Worm (Caenorhabditis elegans) whole organism, L3 larva: ENCODE data around the gene Y113G7A.13.

Experiments used
- aly-2 ChIP-seq: fragments of 150-350 bp; optimal IDR thresholded peaks from 2 replicates; lab custom pipeline; 2014; ENCODE audit warnings: missing biosample characterization, missing genetic modification characterization
- ama-1 ChIP-seq: fragments of 150-350 bp; optimal IDR thresholded peaks from 2 replicates; lab custom pipeline; 2018
- ceh-28 ChIP-seq: fragments of 150-350 bp; optimal IDR thresholded peaks from 2 replicates; lab custom pipeline; 2014; ENCODE audit warnings: missing biosample characterization, missing genetic modification reagents, missing genetic modification characterization
- ceh-82 ChIP-seq: fragments of 150-350 bp; optimal IDR thresholded peaks from 2 replicates; lab custom pipeline; 2014; ENCODE audit warnings: missing biosample characterization, missing genetic modification characterization
- egl-27 ChIP-seq: sonication (generic microtip); optimal IDR thresholded peaks from 4 replicates; lab custom pipeline; 2017; ENCODE audit warnings: missing biosample characterization, missing genetic modification reagents, missing genetic modification characterization
- egl-5 ChIP-seq: fragments of 150-350 bp; optimal IDR thresholded peaks from 2 replicates; lab custom pipeline; 2017; ENCODE audit warnings: missing biosample characterization, missing genetic modification reagents, missing genetic modification characterization, inconsistent platforms
- nhr-11 ChIP-seq: fragments of 150-350 bp; optimal IDR thresholded peaks from 2 replicates; lab custom pipeline; 2014; ENCODE audit warnings: missing biosample characterization, missing genetic modification characterization
- nhr-12 ChIP-seq: fragments of 150-350 bp; optimal IDR thresholded peaks from 2 replicates; lab custom pipeline; 2014; ENCODE audit warnings: missing biosample characterization, missing genetic modification characterization
- nhr-237 ChIP-seq: fragments of 150-350 bp; optimal IDR thresholded peaks from 2 replicates; lab custom pipeline; 2014; ENCODE audit warnings: missing biosample characterization, missing genetic modification characterization
- nhr-28 ChIP-seq: fragments of 150-350 bp; optimal IDR thresholded peaks from 2 replicates; lab custom pipeline; 2014; ENCODE audit warnings: missing biosample characterization, missing genetic modification characterization
- nhr-76 ChIP-seq: fragments of 150-350 bp; sonication (generic microtip); optimal IDR thresholded peaks from 5 replicates; lab custom pipeline; 2014; ENCODE audit warnings: missing biosample characterization, missing genetic modification characterization
- pha-4 ChIP-seq: fragments of 150-350 bp; optimal IDR thresholded peaks from 2 replicates; lab custom pipeline; 2014; ENCODE audit warnings: missing biosample characterization, missing genetic modification reagents, missing genetic modification characterization
- unc-62 ChIP-seq: fragments of 150-350 bp; sonication (generic microtip); optimal IDR thresholded peaks from 4 replicates; lab custom pipeline; 2014; ENCODE audit warnings: missing biosample characterization, missing genetic modification reagents, missing genetic modification characterization

- TF ChIP-seq ama-1 (lab: Kevin White, UChicago), result no peak
- TF ChIP-seq ceh-28 (tag; lab: Kevin White, UChicago), result peak; percentile 35
- no peak for TF ChIP-seq nhr-12
- no peak for TF ChIP-seq nhr-28 (tag; lab: Kevin White, UChicago)
- TF ChIP-seq nhr-11 (tag; lab: Kevin White, UChicago), result no peak
- no peak for TF ChIP-seq aly-2 (tag; lab: Kevin White, UChicago)
- no peak for TF ChIP-seq ceh-82 (tag; lab: Kevin White, UChicago)
- no peak for TF ChIP-seq nhr-76 (tag; lab: Kevin White, UChicago)
- no peak for TF ChIP-seq nhr-237 (tag; lab: Kevin White, UChicago)
- TF ChIP-seq egl-5 (tag; lab: Kevin White, UChicago), result no peak
- no peak for TF ChIP-seq egl-27 (tag; lab: Kevin White, UChicago)
- TF ChIP-seq unc-62 (GFP tag; lab: Kevin White, UChicago), result no peak
- peak; percentile 54 for TF ChIP-seq pha-4 (tag; lab: Kevin White, UChicago)
Measured at ce11 chrV:20147662-20148245, at the start of gene Y113G7A.13.
